Fruit fly (Drosophila melanogaster) ovary, adult (tissue): Measurements from ENCODE around the gene Prosbeta3.

Source experiments
- CG17801 ChIP-seq: fragments of 200-800 bp; optimal IDR thresholded peaks from 2 replicates; lab custom pipeline; 2019; ENCODE audit warnings: missing biosample characterization, mild to moderate bottlenecking, missing genetic modification characterization, moderate library complexity; ENCODE audit not compliant: partially characterized antibody

Prosbeta3 gene

dm6 chr3R:9039448-9039847 lies 33.4 kb upstream of the Prosbeta3 start, which contains the start of gene neur:
Gene neur, minus strand, starts transcription at chr3R:9039471.
- TF ChIP-seq CG17801 = no peak

DNA sequence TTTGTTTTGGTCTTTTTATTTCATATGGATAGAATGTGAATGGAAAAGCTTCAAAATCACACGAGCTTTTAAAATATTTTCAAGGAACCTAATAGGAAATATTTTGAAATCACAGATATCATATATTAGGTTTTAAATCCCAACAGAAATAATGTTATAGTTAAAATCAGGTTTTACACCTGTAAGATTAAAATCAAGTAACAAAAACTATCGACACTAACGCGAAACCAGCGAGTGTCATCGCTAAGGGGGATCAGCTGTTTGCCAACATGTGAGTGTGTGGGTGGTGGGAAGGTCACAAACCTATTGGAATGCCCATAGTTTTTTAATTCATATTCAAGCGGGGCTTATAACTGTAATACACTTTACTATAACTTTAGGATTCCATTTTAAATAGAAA lies 32.6 kb upstream of the Prosbeta3 start, which contains the start of gene hyx:
Gene hyx (plus strand): TSS at position 109 of the 400 bp plus-strand sequence.
- peak; percentile 30 for TF ChIP-seq CG17801

DNA sequence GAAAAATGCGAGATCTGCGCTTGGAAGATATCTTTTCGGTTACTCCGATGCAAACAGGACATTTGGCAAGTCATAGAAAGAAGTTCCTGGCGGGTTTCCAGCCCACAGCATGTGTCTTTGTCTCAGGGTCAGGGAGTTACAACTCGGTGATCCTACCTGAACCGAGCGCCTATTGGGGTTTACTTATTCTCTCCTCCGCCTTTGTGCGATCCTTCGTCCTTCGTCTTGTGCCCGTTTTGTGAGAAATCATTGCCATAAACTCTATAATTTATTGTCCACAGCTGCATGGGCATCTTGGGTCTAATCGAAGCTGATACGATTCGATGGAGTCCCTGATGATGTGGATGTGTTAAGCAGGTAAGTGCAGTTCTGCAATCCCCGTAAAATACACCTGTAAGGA lies 31.9 kb upstream of the Prosbeta3 start:
- no peak for TF ChIP-seq CG17801

DNA sequence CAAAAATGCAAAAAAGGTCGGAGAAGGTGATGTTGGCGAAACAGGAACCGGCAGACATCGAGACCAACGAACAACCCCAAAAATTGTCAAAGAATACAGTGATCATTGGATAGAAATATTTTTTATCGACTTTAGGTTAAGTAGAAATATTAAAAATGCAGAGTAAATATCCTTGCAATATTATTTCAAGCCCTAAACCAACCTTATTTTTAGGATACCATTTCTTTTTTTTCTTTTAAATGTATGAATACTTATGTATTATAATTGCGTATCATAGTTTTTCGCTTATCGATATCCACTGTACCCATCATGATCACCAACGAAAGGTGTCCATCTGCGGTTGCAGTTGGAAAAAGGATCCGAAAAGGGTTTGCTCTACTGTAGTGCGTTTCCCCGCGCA lies 29.2 kb upstream of the Prosbeta3 start:
- TF ChIP-seq CG17801 = no peak

DNA sequence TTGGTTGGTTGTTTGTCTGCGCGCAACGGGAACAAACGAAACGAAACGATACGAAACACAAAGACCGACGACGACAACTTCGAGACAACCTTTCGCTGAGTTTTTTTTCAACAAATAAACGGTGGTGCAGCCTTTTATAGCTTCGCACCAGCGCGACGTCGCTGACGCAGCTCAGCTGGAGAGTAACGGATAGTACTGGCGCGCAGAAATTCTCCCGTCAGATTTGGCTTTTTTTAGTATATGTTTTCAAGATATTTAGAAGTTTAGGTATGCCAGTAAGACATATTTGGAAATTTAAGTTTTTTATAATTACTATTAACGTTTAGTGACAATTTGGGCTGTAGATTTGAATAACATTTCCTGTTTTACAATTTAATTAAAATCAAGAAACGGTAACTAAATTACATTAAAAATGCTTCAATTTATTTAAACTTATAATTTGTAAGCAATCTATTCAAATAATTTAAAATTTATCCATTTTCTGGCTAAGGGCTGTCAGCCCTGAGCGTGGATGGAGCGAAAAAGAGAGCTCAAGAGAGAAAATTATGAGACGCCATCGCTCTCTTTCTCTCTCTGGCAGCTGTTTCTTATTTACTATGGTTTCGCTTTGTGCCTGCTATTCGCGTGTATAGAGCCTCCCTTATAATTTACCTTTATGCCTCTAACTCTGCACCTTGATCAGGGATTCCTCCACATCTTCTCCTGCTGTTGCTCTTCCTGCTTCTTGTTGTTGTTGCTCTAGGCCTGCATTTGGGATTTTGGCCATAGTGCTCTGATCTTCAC lies 27.8 kb upstream of the Prosbeta3 start:
- peak; percentile 88 for TF ChIP-seq CG17801

DNA sequence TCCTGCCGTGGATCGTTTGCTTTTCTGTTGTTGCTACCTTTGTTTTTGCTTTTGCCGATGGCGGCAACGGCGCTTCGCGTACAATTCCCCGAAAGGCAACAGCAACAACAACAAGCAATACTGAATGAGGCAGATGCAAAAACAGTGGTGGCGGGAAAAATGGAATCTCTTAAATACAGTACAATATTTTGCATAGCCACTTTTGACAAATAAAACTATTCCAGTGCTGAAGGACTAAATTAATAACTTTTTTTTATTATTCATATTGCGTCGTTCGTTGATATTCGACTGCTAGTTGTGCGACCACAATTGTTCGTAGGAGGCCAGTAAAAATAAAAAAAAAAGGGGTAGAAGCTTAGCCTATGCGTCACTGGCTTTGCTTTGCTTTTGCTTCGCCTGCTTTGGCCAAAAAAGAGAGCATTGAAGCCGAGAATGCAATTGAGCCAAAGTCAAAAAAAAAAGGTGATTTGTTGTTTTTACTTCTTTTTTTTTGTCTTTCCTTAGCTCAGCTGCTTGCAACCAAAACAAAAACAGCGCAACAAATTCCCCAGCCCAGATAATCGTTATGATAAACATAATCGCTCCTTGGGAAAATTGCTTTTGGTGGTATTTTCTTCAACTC lies 25.9 kb upstream of the Prosbeta3 start:
- TF ChIP-seq CG17801 = peak; percentile 86

- TF ChIP-seq CG17801 = no peak
These were observed 24.7 kb upstream of the Prosbeta3 start for dm6 chr3R:9030750-9031128.

dm6 chr3R:9030006-9030749 lies 24.2 kb upstream of the Prosbeta3 start:
- TF ChIP-seq CG17801 = no peak

- no peak for TF ChIP-seq CG17801
These were observed 23.4 kb upstream of the Prosbeta3 start for dm6 chr3R:9029411-9029810.

dm6 chr3R:9028690-9029089 lies 22.7 kb upstream of the Prosbeta3 start:
- no peak for TF ChIP-seq CG17801

- TF ChIP-seq CG17801 = no peak
These were observed 21.1 kb upstream of the Prosbeta3 start for dm6 chr3R:9027082-9027481.

DNA sequence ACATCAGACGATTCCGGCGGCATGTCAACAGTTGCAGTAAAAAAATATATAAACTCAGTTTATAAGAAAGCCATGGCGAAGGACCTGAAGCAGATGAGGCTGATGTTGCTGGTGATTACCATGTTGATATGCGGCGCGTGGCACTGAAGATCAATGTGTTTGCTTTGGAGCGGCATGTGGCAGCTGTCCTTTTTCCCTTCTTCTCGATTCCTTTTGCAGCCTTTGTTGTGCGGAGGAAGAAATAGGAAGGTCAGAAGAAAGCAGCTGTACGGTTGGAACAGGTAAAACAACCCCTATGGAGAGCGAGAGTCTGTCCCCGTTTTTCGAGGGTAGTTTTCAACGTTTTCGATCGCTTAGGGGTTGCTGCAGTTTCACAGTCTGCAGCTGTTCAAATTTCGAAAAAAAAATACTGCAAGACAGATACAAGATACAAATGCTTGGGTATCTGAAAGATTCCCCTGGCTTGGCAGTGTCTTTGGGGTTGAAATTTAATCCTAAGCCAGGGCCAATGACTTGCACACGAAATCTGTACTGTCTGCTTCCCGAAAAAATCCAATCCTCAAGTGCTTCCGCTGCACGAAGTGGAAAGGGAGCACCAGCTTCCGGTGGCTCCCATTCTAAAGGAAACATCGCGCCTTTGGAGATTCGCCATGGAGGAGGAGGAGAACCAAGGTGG lies 18.9 kb upstream of the Prosbeta3 start:
- TF ChIP-seq CG17801 = no peak

- TF ChIP-seq CG17801 = no peak
These were observed 17.9 kb upstream of the Prosbeta3 start for dm6 chr3R:9023934-9024333.

- peak; percentile 16 for TF ChIP-seq CG17801
These were observed 13.7 kb upstream of the Prosbeta3 start, which contains the start of gene tgo for dm6 chr3R:9019689-9020138. Gene tgo, minus strand, starts transcription at chr3R:9020022.

DNA sequence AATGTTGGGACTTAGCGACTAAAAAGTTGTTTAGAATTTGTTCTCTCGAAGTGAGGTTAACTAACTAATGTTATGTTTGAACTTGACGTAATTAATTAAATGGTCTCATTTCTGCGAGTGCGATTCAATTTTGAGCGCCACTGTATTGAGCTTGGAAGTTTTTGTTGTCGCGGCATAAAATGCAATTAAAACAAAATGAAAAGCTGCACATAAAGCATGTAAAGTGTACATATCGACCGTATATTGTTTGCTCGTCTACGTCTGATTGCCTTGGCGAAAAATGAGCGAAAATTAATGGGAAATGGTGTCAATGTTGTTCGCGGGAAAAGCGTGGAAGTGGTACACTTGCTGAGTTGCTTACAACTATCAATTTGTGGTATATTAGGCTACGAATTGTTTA lies 10.8 kb upstream of the Prosbeta3 start:
- peak; percentile 46 for TF ChIP-seq CG17801

DNA sequence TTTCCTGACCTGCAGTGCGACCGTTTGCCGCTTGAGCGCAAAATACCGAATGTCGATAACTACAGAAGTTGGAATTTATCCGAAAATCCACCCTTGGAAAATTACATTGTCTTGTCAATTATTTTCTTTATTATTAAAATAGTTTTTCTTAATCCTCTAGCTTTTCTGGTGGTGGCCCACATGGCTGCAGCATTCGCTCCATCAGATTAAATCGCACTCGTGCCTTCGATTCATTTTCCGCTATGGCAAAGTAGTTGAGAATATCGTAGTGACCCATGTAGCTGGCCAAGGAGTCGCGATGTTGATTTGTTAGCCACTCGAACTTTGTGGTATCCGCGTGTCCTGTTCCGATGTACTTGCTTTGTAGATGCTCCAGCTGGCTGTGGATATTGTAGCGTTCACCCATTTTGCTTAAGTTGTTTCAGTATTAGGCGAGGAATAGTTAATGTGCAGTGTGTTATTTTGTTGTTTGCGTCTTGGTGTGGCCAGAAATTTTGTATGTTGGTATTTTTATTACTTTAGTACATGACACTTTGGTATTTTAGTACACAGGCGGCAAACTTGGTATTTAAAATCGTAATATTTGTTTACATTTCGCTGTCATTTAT lies 8.9 kb upstream of the Prosbeta3 start, which contains the start of the genes Kcmf1, Sf3b5 and CG11986:
Gene Kcmf1 (minus strand): TSS at position 51 of the 608 bp plus-strand sequence.
Gene Sf3b5 (minus strand): TSS at position 483 of the 608 bp plus-strand sequence.
Gene CG11986 (plus strand): TSS at position 588 of the 608 bp plus-strand sequence.
- no peak for TF ChIP-seq CG17801
